Fruit fly (Drosophila melanogaster) whole organism, embryonic: ENCODE data around the gene cwo.

Source experiments
- Antp ChIP-seq: fragments of 200-800 bp; sonication (Bioruptor generic); optimal IDR thresholded peaks from 3 replicates; lab custom pipeline; 2016; ENCODE audit warnings: missing biosample characterization, missing genetic modification characterization
- Atf-2 ChIP-seq: fragments of 200-800 bp; sonication (Bioruptor generic); optimal IDR thresholded peaks from 2 replicates; lab custom pipeline; 2016; ENCODE audit warnings: missing biosample characterization, missing genetic modification characterization
- CG1024 ChIP-seq: fragments of 200-800 bp; sonication (Bioruptor generic); IDR thresholded peaks from 2 replicates; pipeline ENCODE4 v1.3.6; 2022; ENCODE audit warnings: missing biosample characterization, missing genetic modification characterization
- CG10979 ChIP-seq: fragments of 200-800 bp; sonication (Bioruptor generic); optimal IDR thresholded peaks from 2 replicates; lab custom pipeline; 2018; ENCODE audit warnings: missing biosample characterization, mild to moderate bottlenecking, missing genetic modification characterization, moderate library complexity
- CG12071 ChIP-seq: fragments of 200-800 bp; sonication (Bioruptor generic); optimal IDR thresholded peaks from 3 replicates; lab custom pipeline; 2018; ENCODE audit warnings: missing biosample characterization, mild to moderate bottlenecking, missing genetic modification characterization
- CG12155 ChIP-seq: fragments of 200-800 bp; sonication (Bioruptor generic); optimal IDR thresholded peaks from 3 replicates; lab custom pipeline; 2016; ENCODE audit warnings: missing biosample characterization, missing genetic modification characterization
- CG15011 ChIP-seq: fragments of 200-800 bp; sonication (Bioruptor generic); optimal IDR thresholded peaks from 3 replicates; lab custom pipeline; 2018; ENCODE audit warnings: missing biosample characterization, mild to moderate bottlenecking, missing genetic modification characterization
- CG15696 ChIP-seq: fragments of 200-800 bp; sonication (Bioruptor generic); optimal IDR thresholded peaks from 2 replicates; lab custom pipeline; 2019; ENCODE audit warnings: missing biosample characterization, mild to moderate bottlenecking, missing genetic modification characterization, moderate library complexity
- CG1602 ChIP-seq: fragments of 200-800 bp; sonication (Bioruptor generic); optimal IDR thresholded peaks from 3 replicates; lab custom pipeline; 2016; ENCODE audit warnings: missing biosample characterization, missing genetic modification characterization
- CG17612 ChIP-seq: fragments of 200-800 bp; sonication (Bioruptor generic); IDR thresholded peaks from 2 replicates; pipeline ENCODE4 v1.3.6; 2022; ENCODE audit warnings: missing biosample characterization, missing genetic modification characterization
- CG2116 ChIP-seq: fragments of 200-800 bp; sonication (Bioruptor generic); optimal IDR thresholded peaks from 3 replicates; lab custom pipeline; 2018; ENCODE audit warnings: missing biosample characterization, mild to moderate bottlenecking, missing genetic modification characterization
- CG2678 ChIP-seq: fragments of 200-800 bp; sonication (Bioruptor generic); optimal IDR thresholded peaks from 3 replicates; lab custom pipeline; 2019; ENCODE audit warnings: missing biosample characterization, mild to moderate bottlenecking, missing genetic modification characterization, moderate library complexity
- CG33213 ChIP-seq: fragments of 200-800 bp; sonication (Bioruptor generic); optimal IDR thresholded peaks from 3 replicates; lab custom pipeline; 2016; ENCODE audit warnings: missing biosample characterization, missing genetic modification characterization
- CG4404 ChIP-seq: fragments of 200-800 bp; sonication (Bioruptor generic); IDR thresholded peaks from 2 replicates; pipeline ENCODE4 v1.3.6; 2022; ENCODE audit warnings: missing biosample characterization, missing genetic modification characterization
- CG5180 ChIP-seq: fragments of 200-800 bp; sonication (Bioruptor generic); optimal IDR thresholded peaks from 3 replicates; lab custom pipeline; 2017; ENCODE audit warnings: missing biosample characterization, missing genetic modification characterization, mild to moderate bottlenecking, moderate library complexity, missing genetic modification reagents
- CG8290 ChIP-seq, 3 experiments: fragments of 200-800 bp; sonication (Bioruptor generic); optimal IDR thresholded peaks; 2 replicates each; lab custom pipeline; 2016 to 2019; ENCODE audit warnings: missing biosample characterization in 3 of 3, missing genetic modification characterization in 3 of 3, mild to moderate bottlenecking in 2 of 3, moderate library complexity in 1 of 3
- CG9876 ChIP-seq: fragments of 200-800 bp; sonication (Bioruptor generic); optimal IDR thresholded peaks from 2 replicates; lab custom pipeline; 2016; ENCODE audit warnings: missing biosample characterization, missing genetic modification characterization
- CoRest ChIP-seq: fragments of 200-800 bp; sonication (Bioruptor generic); optimal IDR thresholded peaks from 3 replicates; lab custom pipeline; 2018; ENCODE audit warnings: missing biosample characterization, mild to moderate bottlenecking, missing genetic modification characterization, moderate library complexity
- Dek ChIP-seq: fragments of 200-800 bp; sonication (Bioruptor generic); optimal IDR thresholded peaks from 3 replicates; lab custom pipeline; 2019; ENCODE audit warnings: missing biosample characterization, mild to moderate bottlenecking, missing genetic modification characterization, moderate library complexity
- Dref ChIP-seq: fragments of 200-800 bp; sonication (Bioruptor generic); IDR thresholded peaks from 2 replicates; pipeline ENCODE4 v1.3.6; 2022; ENCODE audit warnings: missing biosample characterization, missing genetic modification characterization
- Hsf ChIP-seq: fragments of 200-800 bp; sonication (Bioruptor generic); optimal IDR thresholded peaks from 3 replicates; lab custom pipeline; 2016; ENCODE audit warnings: missing biosample characterization, missing genetic modification characterization
- NC2α ChIP-seq: fragments of 200-800 bp; sonication (Bioruptor generic); optimal IDR thresholded peaks from 2 replicates; lab custom pipeline; 2016; ENCODE audit warnings: missing biosample characterization, missing genetic modification characterization
- Neu2 ChIP-seq: fragments of 200-800 bp; sonication (Bioruptor generic); optimal IDR thresholded peaks from 3 replicates; lab custom pipeline; 2016; ENCODE audit warnings: missing biosample characterization, missing genetic modification characterization, borderline replicate concordance
- Oaz ChIP-seq: fragments of 200-800 bp; sonication (Bioruptor generic); IDR thresholded peaks from 2 replicates; pipeline ENCODE4 v1.3.6; 2022; ENCODE audit warnings: missing biosample characterization, missing genetic modification characterization
- PHDP ChIP-seq: fragments of 200-800 bp; sonication (Bioruptor generic); optimal IDR thresholded peaks from 3 replicates; lab custom pipeline; 2018; ENCODE audit warnings: missing biosample characterization, mild to moderate bottlenecking, missing genetic modification characterization, moderate library complexity
- Pdp1 ChIP-seq, 2 experiments: fragments of 200-800 bp; sonication (Bioruptor generic); optimal IDR thresholded peaks; 3 replicates each; lab custom pipeline; 2016; ENCODE audit warnings: missing biosample characterization in 2 of 2, missing genetic modification characterization in 2 of 2, mild to moderate bottlenecking in 1 of 2, moderate library complexity in 1 of 2
- Ptx1 ChIP-seq: fragments of 200-800 bp; sonication (Bioruptor generic); IDR thresholded peaks from 2 replicates; pipeline ENCODE4 v1.3.6; 2022; ENCODE audit warnings: missing biosample characterization, missing genetic modification characterization
- Spps ChIP-seq: fragments of 200-800 bp; sonication (Bioruptor generic); optimal IDR thresholded peaks from 2 replicates; lab custom pipeline; 2018; ENCODE audit warnings: missing biosample characterization, mild to moderate bottlenecking, missing genetic modification characterization
- ab ChIP-seq: fragments of 200-800 bp; sonication (Bioruptor generic); optimal IDR thresholded peaks from 2 replicates; lab custom pipeline; 2016; ENCODE audit warnings: missing biosample characterization, missing genetic modification characterization
- abd-A ChIP-seq: fragments of 200-800 bp; sonication (Bioruptor generic); optimal IDR thresholded peaks from 3 replicates; lab custom pipeline; 2019; ENCODE audit warnings: missing biosample characterization, mild to moderate bottlenecking, missing genetic modification characterization, moderate library complexity
- ac ChIP-seq: fragments of 200-800 bp; sonication (Bioruptor generic); optimal IDR thresholded peaks from 3 replicates; lab custom pipeline; 2017; ENCODE audit warnings: missing biosample characterization, mild to moderate bottlenecking, missing genetic modification characterization
- az2 ChIP-seq: fragments of 200-800 bp; sonication (Bioruptor generic); optimal IDR thresholded peaks from 3 replicates; lab custom pipeline; 2016; ENCODE audit warnings: missing biosample characterization, missing genetic modification characterization
- bowl ChIP-seq: fragments of 200-800 bp; sonication (Bioruptor generic); IDR thresholded peaks from 2 replicates; pipeline ENCODE4 v1.3.6; 2022; ENCODE audit warnings: missing biosample characterization, missing genetic modification characterization
- cg ChIP-seq: fragments of 200-800 bp; sonication (Bioruptor generic); optimal IDR thresholded peaks from 3 replicates; lab custom pipeline; 2019; ENCODE audit warnings: missing biosample characterization, mild to moderate bottlenecking, missing genetic modification characterization, moderate library complexity
- cwo ChIP-seq: fragments of 200-800 bp; sonication (Bioruptor generic); optimal IDR thresholded peaks from 3 replicates; lab custom pipeline; 2017; ENCODE audit warnings: missing biosample characterization, missing genetic modification characterization, mild to moderate bottlenecking, moderate library complexity, missing genetic modification reagents
- dm ChIP-seq: fragments of 200-800 bp; sonication (Bioruptor generic); optimal IDR thresholded peaks from 3 replicates; lab custom pipeline; 2016; ENCODE audit warnings: missing biosample characterization, missing genetic modification characterization
- fd96Cb ChIP-seq: fragments of 200-800 bp; sonication (Bioruptor generic); optimal IDR thresholded peaks from 2 replicates; lab custom pipeline; 2018; ENCODE audit warnings: missing biosample characterization, mild to moderate bottlenecking, missing genetic modification characterization, moderate library complexity
- gem ChIP-seq: fragments of 200-800 bp; sonication (Bioruptor generic); optimal IDR thresholded peaks from 2 replicates; lab custom pipeline; 2019; ENCODE audit warnings: missing biosample characterization, mild to moderate bottlenecking, missing genetic modification characterization, moderate library complexity
- kni ChIP-seq: fragments of 200-800 bp; sonication (Bioruptor generic); optimal IDR thresholded peaks from 3 replicates; lab custom pipeline; 2017; ENCODE audit warnings: mild to moderate bottlenecking, missing biosample characterization, missing genetic modification reagents, missing genetic modification characterization
- lbe ChIP-seq: fragments of 200-800 bp; sonication (Bioruptor generic); optimal IDR thresholded peaks from 2 replicates; lab custom pipeline; 2016; ENCODE audit warnings: missing biosample characterization, mild to moderate bottlenecking, missing genetic modification characterization
- nom ChIP-seq: fragments of 200-800 bp; sonication (Bioruptor generic); optimal IDR thresholded peaks from 2 replicates; lab custom pipeline; 2017; ENCODE audit warnings: missing biosample characterization, missing genetic modification characterization, mild to moderate bottlenecking, moderate library complexity, missing genetic modification reagents
- p53 ChIP-seq: fragments of 200-800 bp; sonication (Bioruptor generic); optimal IDR thresholded peaks from 2 replicates; lab custom pipeline; 2016; ENCODE audit warnings: missing biosample characterization, missing genetic modification characterization
- pho ChIP-seq: fragments of 200-800 bp; sonication (Bioruptor generic); optimal IDR thresholded peaks from 2 replicates; lab custom pipeline; 2016; ENCODE audit warnings: missing biosample characterization, missing genetic modification characterization
- psq ChIP-seq: fragments of 200-800 bp; sonication (Bioruptor generic); optimal IDR thresholded peaks from 2 replicates; lab custom pipeline; 2017; ENCODE audit warnings: missing biosample characterization, missing genetic modification characterization
- ranshi ChIP-seq: fragments of 200-800 bp; sonication (Bioruptor generic); IDR thresholded peaks from 2 replicates; pipeline ENCODE4 v1.3.6; 2022; ENCODE audit warnings: missing biosample characterization, missing genetic modification characterization
- run ChIP-seq: fragments of 200-800 bp; sonication (Bioruptor generic); optimal IDR thresholded peaks from 3 replicates; lab custom pipeline; 2018; ENCODE audit warnings: missing biosample characterization, mild to moderate bottlenecking, missing genetic modification characterization
- ssp ChIP-seq: fragments of 200-800 bp; sonication (Bioruptor generic); IDR thresholded peaks from 2 replicates; pipeline ENCODE4 v1.3.6; 2022; ENCODE audit warnings: missing biosample characterization, missing genetic modification characterization
- stwl ChIP-seq: fragments of 200-800 bp; sonication (Bioruptor generic); optimal IDR thresholded peaks from 3 replicates; lab custom pipeline; 2018; ENCODE audit warnings: missing biosample characterization, mild to moderate bottlenecking, missing genetic modification characterization, moderate library complexity
- unc-4 ChIP-seq: fragments of 200-800 bp; sonication (Bioruptor generic); IDR thresholded peaks from 2 replicates; pipeline ENCODE4 v1.3.6; 2022; ENCODE audit warnings: missing biosample characterization, missing genetic modification characterization; ENCODE audit not compliant: partially characterized antibody
- usp ChIP-seq: fragments of >200 bp; optimal IDR thresholded peaks from 2 replicates; lab custom pipeline; 2017; ENCODE audit warnings: missing biosample characterization, missing genetic modification characterization

Gene cwo

DNA sequence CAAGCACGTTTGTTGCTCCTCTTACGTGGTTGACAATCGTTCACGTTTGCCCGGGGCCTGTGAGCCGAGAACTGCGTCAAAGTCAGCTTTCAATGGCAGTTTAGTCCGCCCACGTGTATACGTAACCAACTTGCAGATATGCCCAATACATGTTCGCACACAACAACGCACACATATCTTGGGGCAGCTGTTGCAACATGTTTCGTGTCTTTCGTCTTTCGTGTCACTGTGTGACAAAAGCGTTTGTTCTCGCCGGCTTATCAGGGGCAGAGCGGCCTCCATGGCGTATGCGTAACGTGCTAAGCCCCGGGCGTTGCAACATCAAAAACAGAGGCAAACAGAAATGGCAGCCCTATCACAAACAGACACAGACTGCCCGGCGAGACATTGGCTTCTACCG, 8.6 kb upstream of the cwo start:
- TF ChIP-seq cg (GFP tag; lab: Kevin White, UChicago) (peak; percentile 16), ranshi (GFP tag; lab: Robert Waterston, UW) (no peak), CG8290 (GFP tag; optimal IDR thresholded peaks at IDR 0.05; lab: Kevin White, UChicago) (no peak), CG8290 (tag; optimal IDR thresholded peaks at IDR 0.05; lab: Kevin White, UChicago) (peak in 1 of 2 experiments; percentile 2), CG5180 (GFP tag; lab: Kevin White, UChicago) (peak; percentile 95), Antp (no peak), Neu2 (GFP tag; lab: Kevin White, UChicago) (no peak), cwo (GFP tag; lab: Kevin White, UChicago) (peak; percentile 58), kni (GFP tag; lab: Kevin White, UChicago) (peak; percentile 38), run (tag; lab: Kevin White, UChicago) (no peak), Pdp1 (GFP tag; optimal IDR thresholded peaks at IDR 0.05; lab: Kevin White, UChicago) (peak in 1 of 2 experiments; percentile 64)

DNA sequence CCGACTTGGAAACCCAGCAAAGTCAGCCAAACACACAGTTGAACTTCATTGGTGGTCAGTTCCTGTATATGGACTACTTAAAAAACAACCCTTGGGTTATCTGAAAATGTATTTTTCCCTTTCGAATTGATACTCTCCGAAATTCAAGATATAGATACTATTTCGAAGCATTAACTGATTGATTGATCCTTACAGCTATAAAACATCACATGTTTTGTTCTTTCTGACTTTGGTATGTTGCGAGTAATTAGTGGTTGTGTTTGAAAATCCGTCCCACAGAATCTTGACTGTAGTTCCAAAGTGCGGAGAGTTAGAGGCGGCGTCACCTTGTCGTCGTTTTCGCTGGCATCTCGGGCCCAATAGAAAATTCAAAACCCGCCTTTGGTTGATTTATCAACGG, 8.0 kb upstream of the cwo start:
- TF ChIP-seq psq (GFP tag; lab: Kevin White, UChicago), result no peak
- no peak for TF ChIP-seq Dek (tag; lab: Kevin White, UChicago)
- no peak for TF ChIP-seq Hsf (GFP tag; lab: Kevin White, UChicago)
- TF ChIP-seq Spps, result no peak
- TF ChIP-seq bowl (GFP tag; lab: Robert Waterston, UW), result no peak
- TF ChIP-seq CG2116, result no peak
- TF ChIP-seq CG12155 (GFP tag; lab: Kevin White, UChicago), result peak; percentile 4
- no peak for TF ChIP-seq stwl
- no peak for TF ChIP-seq CG4404
- no peak for TF ChIP-seq Dref
- TF ChIP-seq PHDP (tag; lab: Kevin White, UChicago), result no peak
- no peak for TF ChIP-seq nom (GFP tag; lab: Kevin White, UChicago)
- TF ChIP-seq CG15011 (GFP tag; lab: Kevin White, UChicago), result no peak
- no peak for TF ChIP-seq CG9876 (GFP tag; lab: Kevin White, UChicago)
- no peak for TF ChIP-seq CG17612 (GFP tag; lab: Robert Waterston, UW)
- TF ChIP-seq pho (GFP tag; lab: Kevin White, UChicago), result peak; percentile 9
- TF ChIP-seq CG12071 (GFP tag; lab: Kevin White, UChicago), result no peak
- TF ChIP-seq CG2678 (tag; lab: Kevin White, UChicago), result no peak
- TF ChIP-seq CG33213, result no peak
- no peak for TF ChIP-seq Atf-2 (GFP tag; lab: Kevin White, UChicago)
- peak; percentile 21 for TF ChIP-seq gem (tag; lab: Kevin White, UChicago)
- TF ChIP-seq unc-4 (GFP tag; lab: Robert Waterston, UW), result no peak
- TF ChIP-seq lbe, result no peak
- no peak for TF ChIP-seq CG1602
- TF ChIP-seq usp (GFP tag; lab: Kevin White, UChicago), result no peak
- TF ChIP-seq dm (GFP tag; lab: Kevin White, UChicago), result no peak
- no peak for TF ChIP-seq ab (GFP tag; lab: Kevin White, UChicago)
- no peak for TF ChIP-seq abd-A (tag; lab: Kevin White, UChicago)
- TF ChIP-seq Ptx1 (GFP tag; lab: Robert Waterston, UW), result no peak
- no peak for TF ChIP-seq az2 (GFP tag; lab: Kevin White, UChicago)
- no peak for TF ChIP-seq ssp (GFP tag; lab: Robert Waterston, UW)
- TF ChIP-seq CoRest (tag; lab: Kevin White, UChicago), result peak; percentile 16
- TF ChIP-seq CG10979, result no peak
- no peak for TF ChIP-seq ac (GFP tag; lab: Kevin White, UChicago)
- no peak for TF ChIP-seq fd96Cb (tag; lab: Kevin White, UChicago)
- TF ChIP-seq CG15696, result no peak
- no peak for TF ChIP-seq CG1024 (GFP tag; lab: Robert Waterston, UW)
- TF ChIP-seq NC2α (GFP tag; lab: Kevin White, UChicago), result no peak
- TF ChIP-seq Oaz, result no peak
- no peak for TF ChIP-seq p53 (GFP tag; lab: Kevin White, UChicago)
